Worm (Caenorhabditis elegans) whole organism, L4/young adult: Measurements from ENCODE around the gene fbxa-196.

Experiments used
- W03F9.2 ChIP-seq: fragments of 150-350 bp; optimal IDR thresholded peaks from 2 replicates; lab custom pipeline; 2014; ENCODE audit warnings: missing biosample characterization, missing genetic modification characterization
- him-1 ChIP-seq: sonication (generic microtip); optimal IDR thresholded peaks from 2 replicates; lab custom pipeline; 2016; ENCODE audit warnings: missing genotype, missing genetic modification reagents, missing genetic modification characterization, missing compliant biosample characterization

DNA sequence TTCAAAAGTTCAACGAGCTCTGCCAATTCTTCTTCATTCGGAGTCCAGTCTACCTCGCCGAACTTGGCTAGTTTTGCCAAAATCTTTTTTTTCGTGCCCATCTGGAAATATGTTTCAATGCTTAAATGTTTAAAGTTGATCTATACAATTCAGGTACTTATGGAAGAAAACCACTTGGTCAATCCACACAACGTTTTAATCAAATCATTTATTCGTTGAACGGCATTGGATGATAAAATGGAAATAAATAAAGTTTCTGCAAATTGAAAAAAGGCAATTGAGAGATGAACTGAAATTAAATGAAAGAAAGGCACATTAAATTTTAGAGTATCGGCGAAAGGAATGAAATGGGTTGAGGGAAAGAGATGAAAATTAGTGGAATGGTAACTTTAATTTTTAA, 24.4 kb upstream of the fbxa-196 start, which contains the start of gene urb-1:
- TF ChIP-seq W03F9.2 (tag; lab: Kevin White, UChicago) (no peak), him-1 (tag; lab: Kevin White, UChicago) (no peak)
